Worm (Caenorhabditis elegans): ENCODE results near the gene Y11D7A.3.
A peak's percentile ranks its signal among the peaks of the same experiment; 100 is the strongest.

The Y11D7A.3 gene

DNA sequence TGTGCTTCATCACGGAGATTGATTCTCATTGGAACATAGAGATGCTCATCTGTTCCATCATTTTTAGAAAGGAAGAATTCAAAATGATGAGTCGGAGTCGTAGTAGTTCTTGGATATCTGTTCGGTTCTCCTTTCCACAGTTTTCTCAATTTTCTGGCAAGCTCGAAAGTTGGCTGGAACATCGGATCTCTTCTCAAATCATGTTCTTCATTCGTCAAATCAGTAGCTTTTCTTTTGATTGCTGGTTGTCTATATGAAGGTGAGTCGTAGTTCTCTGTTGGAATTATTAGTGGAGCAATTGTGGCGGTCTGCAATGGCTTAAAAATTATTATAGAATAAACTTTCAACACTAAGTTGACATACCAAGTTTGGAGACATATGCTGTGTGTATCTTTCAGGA lies 29.4 kb downstream of the Y11D7A.3 start:
- TF ChIP-seq alr-1 (tag; optimal IDR thresholded peaks at IDR 0.05; ENCODE audit: borderline replicate concordance) (no peak), ets-5 (GFP tag; IDR thresholded peaks at IDR 0.05) (no peak), elt-3 (tag; optimal IDR thresholded peaks at IDR 0.05) (no peak), ama-1 (optimal IDR thresholded peaks at IDR 0.05) (no peak), swsn-7 (tag; optimal IDR thresholded peaks at IDR 0.05) (no peak), rnt-1 (tag; optimal IDR thresholded peaks at IDR 0.05) (no peak), efl-3 (GFP tag; optimal IDR thresholded peaks at IDR 0.05) (no peak), nhr-20 (tag; optimal IDR thresholded peaks at IDR 0.05) (no peak), grh-1 (GFP tag; IDR thresholded peaks at IDR 0.05) (no peak), nhr-85 (tag) (no peak), snpc-4 (tag; optimal IDR thresholded peaks at IDR 0.05) (no peak), sptf-1 (tag; optimal IDR thresholded peaks at IDR 0.05) (no peak), tbx-2 (tag; optimal IDR thresholded peaks at IDR 0.05) (no peak), zip-4 (GFP tag; optimal IDR thresholded peaks at IDR 0.05) (no peak), pqm-1 (tag; optimal IDR thresholded peaks at IDR 0.05) (no peak), nhr-90 (tag; optimal IDR thresholded peaks at IDR 0.05; ENCODE audit: poor library complexity) (no peak), C16A3.4 (tag; optimal IDR thresholded peaks at IDR 0.05) (no peak), ztf-11 (tag; optimal IDR thresholded peaks at IDR 0.05) (no peak), fkh-8 (tag; optimal IDR thresholded peaks at IDR 0.05) (no peak), fkh-10 (GFP tag; optimal IDR thresholded peaks at IDR 0.05) (no peak)

DNA sequence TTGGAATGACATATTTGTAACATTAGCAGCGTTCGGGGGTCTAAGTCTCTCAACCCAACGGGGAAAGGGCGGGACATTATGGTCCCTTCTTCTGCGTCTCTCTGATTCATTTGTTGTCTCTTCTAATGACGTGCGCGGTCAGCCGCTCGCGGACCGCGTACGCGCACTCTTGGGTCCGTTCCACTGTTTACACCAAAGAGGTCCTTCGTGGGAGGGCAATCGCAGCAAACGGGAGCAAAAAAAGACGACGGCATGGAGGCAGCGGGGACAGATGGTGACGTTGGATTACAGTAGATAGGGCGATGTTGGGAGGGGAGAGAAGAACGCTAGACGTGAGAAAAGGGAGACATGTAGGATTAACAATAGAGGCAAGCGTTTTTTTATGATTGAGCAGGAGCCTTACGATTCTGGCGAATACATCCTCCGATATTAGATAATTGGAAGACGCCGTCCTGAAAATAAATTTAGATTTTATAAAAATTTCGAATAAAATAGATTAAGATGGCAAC lies 31.0 kb downstream of the Y11D7A.3 start, which contains the start of gene flh-1:
Gene flh-1 (minus strand): TSS at position 459 of the 509 bp plus-strand sequence.
- TF ChIP-seq snu-23 (GFP tag; optimal IDR thresholded peaks at IDR 0.05) (no peak), ceh-88 (GFP tag; IDR thresholded peaks at IDR 0.05) (no peak), vab-15 (tag; optimal IDR thresholded peaks at IDR 0.05) (no peak)

DNA sequence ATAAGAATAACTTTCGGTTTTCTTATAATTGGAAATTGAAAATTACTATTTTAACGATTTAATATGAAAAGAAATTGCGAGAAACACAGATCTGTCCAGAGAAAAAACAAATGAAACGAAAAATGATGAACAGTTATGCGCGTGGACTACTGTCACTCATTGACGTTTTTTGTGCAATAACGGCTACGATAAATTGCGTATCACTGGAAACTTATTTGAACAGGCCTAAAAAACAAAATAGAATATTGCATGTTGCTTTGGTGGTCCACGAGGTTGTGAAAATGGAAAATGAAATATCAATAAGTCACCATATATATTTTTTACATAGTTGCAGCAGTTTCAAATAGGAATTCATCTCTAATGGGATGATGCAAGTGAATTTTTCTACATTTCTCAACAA lies 31.6 kb downstream of the Y11D7A.3 start:
- TF ChIP-seq C34B4.2 (tag; optimal IDR thresholded peaks at IDR 0.05) = no peak
- TF ChIP-seq alr-1 (tag; optimal IDR thresholded peaks at IDR 0.05; ENCODE audit: borderline replicate concordance) = no peak
- TF ChIP-seq ama-1 (optimal IDR thresholded peaks at IDR 0.05) = no peak
- no peak for TF ChIP-seq lin-35 (GFP tag; optimal IDR thresholded peaks at IDR 0.05)
- no peak for TF ChIP-seq nhr-12 (tag; optimal IDR thresholded peaks at IDR 0.05)
- TF ChIP-seq nhr-20 (tag; optimal IDR thresholded peaks at IDR 0.05) = no peak
- TF ChIP-seq ceh-88 (GFP tag; IDR thresholded peaks at IDR 0.05) = no peak
- no peak for TF ChIP-seq lin-13 (GFP tag; optimal IDR thresholded peaks at IDR 0.05)
- no peak for TF ChIP-seq nhr-84 (tag; optimal IDR thresholded peaks at IDR 0.05)
- no peak for TF ChIP-seq sup-37 (GFP tag; optimal IDR thresholded peaks at IDR 0.05)
- no peak for TF ChIP-seq efl-3 (GFP tag; optimal IDR thresholded peaks at IDR 0.05)
- no peak for TF ChIP-seq lin-39 (tag; optimal IDR thresholded peaks at IDR 0.05)

DNA sequence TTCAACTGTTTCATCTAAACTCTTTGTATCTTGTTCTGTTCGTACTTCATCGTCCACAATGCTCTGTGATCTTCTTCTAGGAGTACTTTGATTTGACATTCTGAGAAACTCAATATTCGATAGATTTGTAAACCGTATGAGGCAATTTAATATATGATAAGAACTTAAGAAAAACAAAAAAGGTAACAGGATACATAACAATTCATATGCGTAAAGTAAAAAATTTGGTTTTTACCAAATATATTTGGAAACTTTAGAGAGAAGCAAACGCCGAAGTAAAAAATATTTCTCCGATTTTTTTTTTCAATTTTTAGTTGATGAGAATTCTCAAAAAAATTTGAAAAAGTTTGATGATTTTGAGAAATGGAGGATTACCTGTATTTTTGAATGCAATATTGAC lies 33.6 kb downstream of the Y11D7A.3 start, which contains the start of gene Y11D7A.19:
Gene Y11D7A.19 (minus strand): TSS at position 101 of the 400 bp plus-strand sequence.
- TF ChIP-seq efl-1 (optimal IDR thresholded peaks at IDR 0.05) (no peak), efl-1 (GFP tag; optimal IDR thresholded peaks at IDR 0.05 in 1 of 2) (no peak)

DNA sequence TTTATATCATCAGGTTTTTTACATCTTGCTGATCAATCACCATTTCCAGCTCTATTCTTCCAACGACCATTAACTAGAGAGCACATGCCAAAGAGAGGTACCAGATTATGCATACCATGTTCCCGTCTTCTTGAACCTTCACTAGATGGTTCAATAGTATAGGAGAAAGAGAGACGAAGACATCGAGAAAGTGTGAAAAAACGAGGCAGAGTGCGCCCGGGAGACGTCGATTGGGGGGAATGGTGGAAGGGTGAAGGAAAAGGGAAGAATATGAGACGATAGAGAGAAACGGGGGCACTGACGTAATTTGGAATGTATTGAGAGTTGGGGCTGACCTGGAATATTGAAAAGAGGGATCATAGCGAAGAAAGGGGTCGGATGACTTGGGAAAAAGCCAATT lies 34.7 kb downstream of the Y11D7A.3 start:
- TF ChIP-seq blmp-1 (tag; optimal IDR thresholded peaks at IDR 0.05) (peak; percentile 56), hlh-4 (tag; optimal IDR thresholded peaks at IDR 0.05) (no peak)

DNA sequence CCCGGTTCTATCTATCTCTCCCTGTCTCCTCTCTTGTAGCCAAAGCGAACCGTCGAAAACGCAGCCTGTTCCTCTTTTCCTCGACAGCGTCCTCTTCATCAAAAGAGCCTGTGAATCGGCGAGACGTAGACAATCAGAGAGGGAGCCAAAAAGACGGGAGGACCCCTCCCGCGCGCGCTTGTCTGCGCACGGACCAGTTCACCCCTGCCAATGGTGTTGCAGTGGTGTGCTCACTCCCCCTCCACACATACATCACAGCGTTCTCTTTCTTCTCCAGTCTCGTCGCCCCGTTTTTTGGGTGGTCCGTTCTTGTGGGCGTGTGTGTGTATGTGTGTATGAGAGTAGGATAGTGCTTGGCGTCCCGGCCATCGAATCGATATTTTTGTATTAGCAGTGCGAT lies 36.0 kb downstream of the Y11D7A.3 start:
- TF ChIP-seq efl-1 (optimal IDR thresholded peaks at IDR 0.05) (no peak), efl-1 (GFP tag; optimal IDR thresholded peaks at IDR 0.05 in 1 of 2) (peak in 1 of 2 experiments; percentile 11), zag-1 (tag; optimal IDR thresholded peaks at IDR 0.05) (no peak), ztf-11 (tag; optimal IDR thresholded peaks at IDR 0.05) (peak in 1 of 2 experiments; percentile 28), egl-27 (tag; optimal IDR thresholded peaks at IDR 0.05) (no peak), pag-3 (tag; optimal IDR thresholded peaks at IDR 0.05; ENCODE audit: borderline replicate concordance, insufficient read depth) (no peak), lsy-2 (tag; optimal IDR thresholded peaks at IDR 0.05) (no peak)

Measured in whole organism, L1 larva.